Worm (Caenorhabditis elegans) whole organism, L4 larva: ENCODE data around the gene ncx-8.

ENCODE experiments used
- F26F4.8 ChIP-seq: fragments of 200-800 bp; sonication (Bioruptor generic); conservative IDR thresholded peaks from 2 replicates; pipeline ENCODE4 v1.3.6; 2022; ENCODE audit warnings: missing genetic modification characterization, missing compliant biosample characterization
- F44E2.7 ChIP-seq: fragments of 200-800 bp; sonication (Bioruptor generic); IDR thresholded peaks from 2 replicates; pipeline ENCODE4 v2.1.2; 2022; ENCODE audit warnings: missing genetic modification characterization, missing compliant biosample characterization
- T20F7.1 ChIP-seq: fragments of 200-800 bp; sonication (Bioruptor generic); optimal IDR thresholded peaks from 2 replicates; lab custom pipeline; 2018; ENCODE audit warnings: mild to moderate bottlenecking, missing genetic modification characterization, missing compliant biosample characterization
- T26A8.4 ChIP-seq: fragments of 200-800 bp; sonication (Bioruptor generic); IDR thresholded peaks from 2 replicates; pipeline ENCODE4 v1.3.6; 2022; ENCODE audit warnings: missing genetic modification characterization, missing compliant biosample characterization
- Y75B8A.6 ChIP-seq: fragments of 200-800 bp; sonication (Bioruptor generic); IDR thresholded peaks from 2 replicates; pipeline ENCODE4 v1.3.6; 2022; ENCODE audit warnings: missing genetic modification reagents, missing genetic modification characterization, missing compliant biosample characterization
- arid-1 ChIP-seq: fragments of 200-800 bp; sonication (Bioruptor generic); conservative IDR thresholded peaks from 2 replicates; pipeline ENCODE4 v1.3.6; 2022; ENCODE audit warnings: missing genetic modification reagents, missing genetic modification characterization, missing compliant biosample characterization
- ceh-20 ChIP-seq: fragments of 200-800 bp; sonication (Bioruptor generic); IDR thresholded peaks from 2 replicates; pipeline ENCODE4 v1.3.6; 2022; ENCODE audit warnings: missing genetic modification reagents, missing genetic modification characterization, missing compliant biosample characterization
- cey-2 ChIP-seq: sonication (generic microtip); optimal IDR thresholded peaks from 3 replicates; lab custom pipeline; 2017; ENCODE audit warnings: missing genetic modification characterization, mild to moderate bottlenecking, missing compliant biosample characterization, antibody characterized with exemption, borderline replicate concordance; ENCODE audit not compliant: insufficient read depth
- daf-16 ChIP-seq, 3 experiments: sonication (generic microtip); optimal IDR thresholded peaks; 2 replicates each; lab custom pipeline; 2016 to 2017; ENCODE audit warnings: missing genetic modification characterization in 3 of 3, missing genetic modification reagents in 3 of 3, mild to moderate bottlenecking in 2 of 3, missing compliant biosample characterization in 2 of 3, missing biosample characterization in 1 of 3, moderate library complexity in 1 of 3
- daf-19 ChIP-seq: fragments of 200-800 bp; sonication (Bioruptor generic); conservative IDR thresholded peaks from 2 replicates; pipeline ENCODE4 v1.3.6; 2022; ENCODE audit warnings: missing genetic modification characterization, missing compliant biosample characterization
- dmd-6 ChIP-seq: fragments of 200-800 bp; sonication (Bioruptor generic); IDR thresholded peaks from 2 replicates; pipeline ENCODE4 v1.3.6; 2022; ENCODE audit warnings: missing genetic modification reagents, missing genetic modification characterization, missing compliant biosample characterization
- gei-8 ChIP-seq: fragments of 200-800 bp; sonication (Bioruptor generic); optimal IDR thresholded peaks from 2 replicates; lab custom pipeline; 2018; ENCODE audit warnings: mild to moderate bottlenecking, missing genetic modification characterization, missing compliant biosample characterization
- hif-1 ChIP-seq, 2 experiments: sonication (generic microtip); optimal IDR thresholded peaks; 2 replicates each; lab custom pipeline; 2016 to 2017; ENCODE audit warnings: missing compliant biosample characterization in 2 of 2, missing genetic modification characterization in 2 of 2, missing genetic modification reagents in 2 of 2, missing genotype in 2 of 2, mild to moderate bottlenecking in 1 of 2
- hlh-11 ChIP-seq: fragments of 200-800 bp; sonication (Bioruptor generic); optimal IDR thresholded peaks from 2 replicates; lab custom pipeline; 2018; ENCODE audit warnings: mild to moderate bottlenecking, missing genetic modification characterization, missing compliant biosample characterization
- hlh-30 ChIP-seq: sonication (generic microtip); optimal IDR thresholded peaks from 2 replicates; lab custom pipeline; 2017; ENCODE audit warnings: antibody characterized with exemption, mild to moderate bottlenecking, missing genetic modification characterization, missing compliant biosample characterization; ENCODE audit not compliant: insufficient read depth
- hmg-1.1 ChIP-seq: fragments of 200-800 bp; sonication (Bioruptor generic); IDR thresholded peaks from 2 replicates; pipeline ENCODE4 v1.3.6; 2022; ENCODE audit warnings: missing genetic modification reagents, missing genetic modification characterization, missing compliant biosample characterization
- jun-1 ChIP-seq: fragments of 150-350 bp; optimal IDR thresholded peaks from 2 replicates; lab custom pipeline; 2014; ENCODE audit warnings: missing biosample characterization, missing genetic modification reagents, missing genetic modification characterization
- lin-1 ChIP-seq: fragments of 200-800 bp; sonication (Bioruptor generic); IDR thresholded peaks from 2 replicates; pipeline ENCODE4 v1.3.6; 2022; ENCODE audit warnings: missing genetic modification reagents, missing genetic modification characterization, missing compliant biosample characterization
- lin-15B ChIP-seq: fragments of 150-350 bp; sonication (generic microtip); optimal IDR thresholded peaks from 3 replicates; lab custom pipeline; 2014; ENCODE audit warnings: missing biosample characterization, missing genetic modification characterization
- lin-38 ChIP-seq: fragments of 200-800 bp; sonication (Bioruptor generic); IDR thresholded peaks from 2 replicates; pipeline ENCODE4 v1.3.6; 2022; ENCODE audit warnings: missing genetic modification reagents, missing genetic modification characterization, missing compliant biosample characterization
- mdt-29 ChIP-seq: fragments of 200-800 bp; sonication (Bioruptor generic); IDR thresholded peaks from 2 replicates; pipeline ENCODE4 v1.3.6; 2022; ENCODE audit warnings: missing genetic modification reagents, missing genetic modification characterization, missing compliant biosample characterization
- mes-2 ChIP-seq: sonication (generic microtip); optimal IDR thresholded peaks from 2 replicates; lab custom pipeline; 2016; ENCODE audit warnings: missing genotype, mild to moderate bottlenecking, missing genetic modification characterization, missing compliant biosample characterization; ENCODE audit not compliant: poor library complexity, severe bottlenecking
- mxl-2 ChIP-seq: fragments of 200-800 bp; sonication (Bioruptor generic); conservative IDR thresholded peaks from 2 replicates; pipeline ENCODE4 v1.3.6; 2022; ENCODE audit warnings: missing genetic modification reagents, missing genetic modification characterization, missing compliant biosample characterization
- mxl-3 ChIP-seq: fragments of 200-800 bp; sonication (Bioruptor generic); optimal IDR thresholded peaks from 2 replicates; lab custom pipeline; 2018; ENCODE audit warnings: mild to moderate bottlenecking, missing genetic modification characterization, missing compliant biosample characterization
- nhr-10 ChIP-seq: fragments of 150-350 bp; optimal IDR thresholded peaks from 2 replicates; lab custom pipeline; 2014; ENCODE audit warnings: missing biosample characterization, missing genetic modification characterization
- nhr-11 ChIP-seq: fragments of 150-350 bp; optimal IDR thresholded peaks from 2 replicates; lab custom pipeline; 2014; ENCODE audit warnings: missing biosample characterization, missing genetic modification characterization
- nhr-237 ChIP-seq: sonication (generic microtip); optimal IDR thresholded peaks from 2 replicates; lab custom pipeline; 2017; ENCODE audit warnings: missing biosample characterization, missing genetic modification characterization
- nhr-25 ChIP-seq: sonication (generic microtip); optimal IDR thresholded peaks from 2 replicates; lab custom pipeline; 2017; ENCODE audit warnings: missing genetic modification characterization, mild to moderate bottlenecking, missing compliant biosample characterization, antibody characterized with exemption, moderate library complexity, borderline replicate concordance; ENCODE audit not compliant: insufficient read depth
- nhr-41 ChIP-seq: fragments of 200-800 bp; sonication (Bioruptor generic); IDR thresholded peaks from 2 replicates; pipeline ENCODE4 v1.3.6; 2022; ENCODE audit warnings: missing genetic modification reagents, missing genetic modification characterization, missing compliant biosample characterization
- nhr-48 ChIP-seq: sonication (generic microtip); optimal IDR thresholded peaks from 2 replicates; lab custom pipeline; 2016; ENCODE audit warnings: mild to moderate bottlenecking, missing genetic modification characterization, missing compliant biosample characterization
- sdz-12 ChIP-seq: fragments of 200-800 bp; sonication (Bioruptor generic); optimal IDR thresholded peaks from 2 replicates; lab custom pipeline; 2018; ENCODE audit warnings: mild to moderate bottlenecking, missing genetic modification characterization, missing compliant biosample characterization
- skn-1 ChIP-seq: fragments of 150-350 bp; optimal IDR thresholded peaks from 2 replicates; lab custom pipeline; 2014; ENCODE audit warnings: missing biosample characterization, missing genetic modification characterization
- spr-1 ChIP-seq: sonication (generic microtip); optimal IDR thresholded peaks from 2 replicates; lab custom pipeline; 2016; ENCODE audit warnings: mild to moderate bottlenecking, missing genetic modification characterization, missing compliant biosample characterization
- spr-3 ChIP-seq: fragments of 200-800 bp; sonication (Bioruptor generic); optimal IDR thresholded peaks from 2 replicates; lab custom pipeline; 2018; ENCODE audit warnings: mild to moderate bottlenecking, missing genetic modification characterization, missing compliant biosample characterization
- tag-97 ChIP-seq: fragments of 200-800 bp; sonication (Bioruptor generic); IDR thresholded peaks from 2 replicates; pipeline ENCODE4 v1.3.6; 2022; ENCODE audit warnings: missing genetic modification characterization, missing compliant biosample characterization
- unc-130 ChIP-seq: sonication (generic microtip); optimal IDR thresholded peaks from 2 replicates; lab custom pipeline; 2016; ENCODE audit warnings: missing genetic modification reagents, missing genetic modification characterization, missing compliant biosample characterization
- unc-62 ChIP-seq, 3 experiments: fragments of 150-350 bp in 1 of 3; sonication (generic microtip); optimal IDR thresholded peaks in 2 of 3; peaks in 1 of 3; 1 replicate in 1 of 3; 2 replicates in 2 of 3; lab custom pipeline; 2014 to 2017; ENCODE audit warnings: missing biosample characterization in 3 of 3, missing genetic modification characterization in 3 of 3, missing genetic modification reagents in 3 of 3, missing genotype in 1 of 3
- vab-7 ChIP-seq: fragments of 200-800 bp; sonication (Bioruptor generic); IDR thresholded peaks from 2 replicates; pipeline ENCODE4 v1.3.6; 2022; ENCODE audit warnings: missing genetic modification reagents, missing genetic modification characterization, missing compliant biosample characterization
- zfp-3 ChIP-seq: fragments of 200-800 bp; sonication (Bioruptor generic); conservative IDR thresholded peaks from 2 replicates; pipeline ENCODE4 v1.3.6; 2022; ENCODE audit warnings: missing genetic modification reagents, missing genetic modification characterization, missing compliant biosample characterization
- zip-2 ChIP-seq: fragments of 150-350 bp; optimal IDR thresholded peaks from 2 replicates; lab custom pipeline; 2014; ENCODE audit warnings: missing biosample characterization, missing genetic modification characterization

The ncx-8 gene

ce11 chrV:4987097-4987496 lies at the start of gene ncx-8:
ncx-8 (minus strand) TSS chrV:4987197.
- no peak for TF ChIP-seq F44E2.7 (GFP tag; lab: Robert Waterston, UW)
- no peak for TF ChIP-seq nhr-48 (tag; lab: Kevin White, UChicago)
- TF ChIP-seq arid-1 = no peak
- no peak for TF ChIP-seq mes-2 (tag; lab: Kevin White, UChicago)
- TF ChIP-seq mxl-3 (GFP tag; lab: Kevin White, UChicago) = no peak
- TF ChIP-seq T20F7.1 (GFP tag; lab: Kevin White, UChicago) = no peak
- TF ChIP-seq sdz-12 (GFP tag; lab: Kevin White, UChicago) = no peak
- no peak for TF ChIP-seq spr-1 (tag; lab: Kevin White, UChicago)
- TF ChIP-seq mdt-29 (GFP tag; lab: Robert Waterston, UW) = no peak
- no peak for TF ChIP-seq vab-7 (GFP tag; lab: Robert Waterston, UW)
- no peak for TF ChIP-seq cey-2 (tag; lab: Kevin White, UChicago)
- no peak for TF ChIP-seq ceh-20 (GFP tag; lab: Robert Waterston, UW)
- no peak for TF ChIP-seq jun-1 (tag; lab: Kevin White, UChicago)
- TF ChIP-seq nhr-25 (tag; lab: Kevin White, UChicago) = no peak
- no peak for TF ChIP-seq nhr-11 (tag; lab: Kevin White, UChicago)
- TF ChIP-seq unc-130 (GFP tag; lab: Kevin White, UChicago) = no peak
- no peak for TF ChIP-seq daf-19
- TF ChIP-seq, all 104 proteins: peak for 0

ce11 chrV:5036364-5036763 lies 49.4 kb upstream of the ncx-8 start, which contains the start of gene K11D12.7:
K11D12.7 (minus strand) TSS chrV:5036464.
- TF ChIP-seq nhr-237 (no peak), T26A8.4 (no peak), vab-7 (GFP tag; lab: Robert Waterston, UW) (no peak), hmg-1.1 (GFP tag; lab: Robert Waterston, UW) (no peak), lin-15B (no peak), F26F4.8 (GFP tag; lab: Robert Waterston, UW) (no peak), tag-97 (GFP tag; lab: Robert Waterston, UW) (no peak), unc-130 (GFP tag; lab: Kevin White, UChicago) (no peak), zfp-3 (GFP tag; lab: Robert Waterston, UW) (no peak), nhr-48 (tag; lab: Kevin White, UChicago) (no peak), skn-1 (no peak), nhr-41 (no peak), Y75B8A.6 (no peak)

DNA sequence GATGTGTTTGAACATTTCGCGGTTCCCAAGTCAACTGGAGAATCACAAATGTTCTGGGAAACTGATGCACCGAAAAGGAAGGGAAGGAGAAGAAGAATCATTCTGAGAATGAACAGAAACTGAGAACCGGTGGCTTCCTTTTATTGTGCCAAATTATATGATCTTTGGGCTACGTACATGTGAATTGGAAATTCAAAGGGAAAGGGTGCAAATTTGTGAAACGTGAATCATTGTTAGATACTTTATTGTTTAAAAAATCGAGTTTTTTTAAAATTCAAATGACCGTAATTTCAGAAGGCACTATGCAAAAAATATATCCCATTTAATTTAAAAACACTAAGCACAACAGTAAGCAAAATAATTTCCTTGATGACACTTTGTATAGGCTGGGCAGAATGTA lies 48.1 kb upstream of the ncx-8 start, which contains the start of gene K11D12.6:
Gene K11D12.6 (minus strand): TSS at position 101 of the 400 bp plus-strand sequence.
- no peak for TF ChIP-seq spr-3 (GFP tag; lab: Kevin White, UChicago)
- TF ChIP-seq lin-1 (GFP tag; lab: Robert Waterston, UW) = no peak
- TF ChIP-seq, all 104 proteins: peak for 0

ce11 chrV:5033099-5033498 lies 46.1 kb upstream of the ncx-8 start, which contains the start of gene K11D12.13:
K11D12.13 (plus strand) TSS chrV:5033399.
- peak in 1 of 2 experiments; percentile 6 for TF ChIP-seq hif-1 (tag; optimal IDR thresholded peaks at IDR 0.05; lab: Kevin White, UChicago)
- TF ChIP-seq lin-1 (GFP tag; lab: Robert Waterston, UW) = no peak

ce11 chrV:5032176-5032575 lies 45.2 kb upstream of the ncx-8 start:
- TF ChIP-seq nhr-10 (tag; lab: Kevin White, UChicago) (no peak), lin-15B (no peak), vab-7 (GFP tag; lab: Robert Waterston, UW) (no peak), mxl-2 (no peak), nhr-11 (tag; lab: Kevin White, UChicago) (peak; percentile 45), dmd-6 (GFP tag; lab: Robert Waterston, UW) (peak; percentile 56), hif-1 (tag; optimal IDR thresholded peaks at IDR 0.05; lab: Kevin White, UChicago) (peak in 1 of 2 experiments; percentile 43), jun-1 (tag; lab: Kevin White, UChicago) (no peak), tag-97 (GFP tag; lab: Robert Waterston, UW) (no peak), lin-38 (GFP tag; lab: Robert Waterston, UW) (no peak), daf-16 (GFP tag; optimal IDR thresholded peaks at IDR 0.05; lab: Kevin White, UChicago) (no peak), daf-16 (tag; optimal IDR thresholded peaks at IDR 0.05; lab: Kevin White, UChicago) (peak; percentile 84), nhr-237 (no peak), nhr-48 (tag; lab: Kevin White, UChicago) (peak; percentile 14), zip-2 (tag; lab: Kevin White, UChicago) (peak; percentile 26), gei-8 (GFP tag; lab: Kevin White, UChicago) (no peak), hlh-11 (tag; lab: Kevin White, UChicago) (peak; percentile 65), unc-130 (GFP tag; lab: Kevin White, UChicago) (no peak), unc-62 (GFP tag; optimal IDR thresholded peaks at IDR 0.05 in 1 of 2; lab: Kevin White, UChicago) (peak in 1 of 2 experiments; percentile 89), unc-62 (tag; optimal IDR thresholded peaks at IDR 0.05; lab: Kevin White, UChicago) (no peak), hlh-30 (tag; lab: Kevin White, UChicago) (peak; percentile 60)
